Fruit fly (Drosophila melanogaster) whole organism, embryonic: ENCODE measurements around the gene CG31321.

Experiments
- Atf3 ChIP-seq: fragments of 200-800 bp; sonication (Bioruptor generic); optimal IDR thresholded peaks from 3 replicates; lab custom pipeline; 2016; ENCODE audit warnings: missing biosample characterization, missing genetic modification characterization
- Blimp-1 ChIP-seq: fragments of 200-800 bp; sonication (Bioruptor generic); optimal IDR thresholded peaks from 3 replicates; lab custom pipeline; 2018; ENCODE audit warnings: missing biosample characterization, missing genetic modification characterization, mild to moderate bottlenecking, moderate library complexity, missing genetic modification reagents
- CG12155 ChIP-seq: fragments of 200-800 bp; sonication (Bioruptor generic); optimal IDR thresholded peaks from 3 replicates; lab custom pipeline; 2016; ENCODE audit warnings: missing biosample characterization, missing genetic modification characterization
- CG12219 ChIP-seq: fragments of 200-800 bp; sonication (Bioruptor generic); optimal IDR thresholded peaks from 3 replicates; lab custom pipeline; 2018; ENCODE audit warnings: missing biosample characterization, mild to moderate bottlenecking, missing genetic modification characterization
- CG12942 ChIP-seq: fragments of 200-800 bp; sonication (Bioruptor generic); optimal IDR thresholded peaks from 3 replicates; lab custom pipeline; 2016; ENCODE audit warnings: missing biosample characterization, missing genetic modification characterization
- CG15073 ChIP-seq: fragments of 200-800 bp; sonication (Bioruptor generic); optimal IDR thresholded peaks from 2 replicates; lab custom pipeline; 2016; ENCODE audit warnings: missing biosample characterization, missing genetic modification characterization
- CG16863 ChIP-seq: fragments of 200-800 bp; sonication (Bioruptor generic); optimal IDR thresholded peaks from 3 replicates; lab custom pipeline; 2016; ENCODE audit warnings: missing biosample characterization, missing genetic modification characterization
- CG17385 ChIP-seq: fragments of 200-800 bp; sonication (Bioruptor generic); optimal IDR thresholded peaks from 3 replicates; lab custom pipeline; 2018; ENCODE audit warnings: missing biosample characterization, mild to moderate bottlenecking, missing genetic modification characterization
- CG18011 ChIP-seq: fragments of 200-800 bp; sonication (Bioruptor generic); optimal IDR thresholded peaks from 2 replicates; lab custom pipeline; 2017; ENCODE audit warnings: missing biosample characterization, missing genetic modification characterization, mild to moderate bottlenecking, moderate library complexity, missing genotype
- CG31365 ChIP-seq: fragments of 200-800 bp; sonication (Bioruptor generic); optimal IDR thresholded peaks from 2 replicates; lab custom pipeline; 2018; ENCODE audit warnings: missing biosample characterization, mild to moderate bottlenecking, missing genetic modification characterization
- CG31388 ChIP-seq: fragments of 200-800 bp; sonication (Bioruptor generic); optimal IDR thresholded peaks from 2 replicates; lab custom pipeline; 2016; ENCODE audit warnings: missing biosample characterization, missing genetic modification characterization
- CG3163 ChIP-seq: fragments of 200-800 bp; sonication (Bioruptor generic); optimal IDR thresholded peaks from 3 replicates; lab custom pipeline; 2016; ENCODE audit warnings: missing biosample characterization, missing genetic modification characterization
- CG3838 ChIP-seq: fragments of 200-800 bp; sonication (Bioruptor generic); optimal IDR thresholded peaks from 3 replicates; lab custom pipeline; 2016; ENCODE audit warnings: missing biosample characterization, missing genetic modification characterization
- CG3995 ChIP-seq: fragments of 200-800 bp; sonication (Bioruptor generic); optimal IDR thresholded peaks from 3 replicates; lab custom pipeline; 2016; ENCODE audit warnings: missing biosample characterization, missing genetic modification characterization
- CG42726 ChIP-seq: fragments of 200-800 bp; sonication (Bioruptor generic); IDR thresholded peaks from 2 replicates; pipeline ENCODE4 v1.3.6; 2022; ENCODE audit warnings: missing biosample characterization, missing genetic modification characterization; ENCODE audit not compliant: partially characterized antibody
- CG4617 ChIP-seq: fragments of 200-800 bp; sonication (Bioruptor generic); optimal IDR thresholded peaks from 3 replicates; lab custom pipeline; 2016; ENCODE audit warnings: missing biosample characterization, missing genetic modification characterization, borderline replicate concordance
- CG7839 ChIP-seq: fragments of 200-800 bp; sonication (Bioruptor generic); optimal IDR thresholded peaks from 3 replicates; lab custom pipeline; 2018; ENCODE audit warnings: missing biosample characterization, mild to moderate bottlenecking, missing genetic modification characterization, moderate library complexity
- CG8089 ChIP-seq: fragments of 200-800 bp; sonication (Bioruptor generic); optimal IDR thresholded peaks from 3 replicates; lab custom pipeline; 2016; ENCODE audit warnings: missing biosample characterization, missing genetic modification characterization
- CG9817 ChIP-seq: fragments of 200-800 bp; sonication (Bioruptor generic); optimal IDR thresholded peaks from 2 replicates; lab custom pipeline; 2018; ENCODE audit warnings: missing biosample characterization, mild to moderate bottlenecking, missing genetic modification characterization, moderate library complexity
- Dip3 ChIP-seq: fragments of 200-800 bp; sonication (Bioruptor generic); optimal IDR thresholded peaks from 3 replicates; lab custom pipeline; 2016; ENCODE audit warnings: missing biosample characterization, missing genetic modification characterization
- Dp ChIP-seq: fragments of 200-800 bp; sonication (Bioruptor generic); optimal IDR thresholded peaks from 2 replicates; lab custom pipeline; 2018; ENCODE audit warnings: missing biosample characterization, mild to moderate bottlenecking, missing genetic modification characterization, moderate library complexity
- Eip74EF ChIP-seq, 2 experiments: fragments of 200-800 bp in 1 of 2; fragments of >200 bp in 1 of 2; sonication (Bioruptor generic) in 1 of 2; optimal IDR thresholded peaks; 2 replicates each; lab custom pipeline; 2017 to 2019; ENCODE audit warnings: missing biosample characterization in 2 of 2, missing genetic modification characterization in 2 of 2, mild to moderate bottlenecking in 1 of 2, moderate library complexity in 1 of 2
- Hmr ChIP-seq: fragments of 200-800 bp; sonication (Bioruptor generic); optimal IDR thresholded peaks from 3 replicates; lab custom pipeline; 2017; ENCODE audit warnings: mild to moderate bottlenecking, missing biosample characterization, missing genetic modification reagents, missing genetic modification characterization
- Lim3 ChIP-seq: fragments of 200-800 bp; sonication (Bioruptor generic); IDR thresholded peaks from 2 replicates; pipeline ENCODE4 v1.3.6; 2022; ENCODE audit warnings: missing biosample characterization, missing genetic modification characterization
- Max ChIP-seq: fragments of 200-800 bp; sonication (Bioruptor generic); optimal IDR thresholded peaks from 2 replicates; lab custom pipeline; 2016; ENCODE audit warnings: missing biosample characterization, mild to moderate bottlenecking, missing genetic modification characterization
- NfI ChIP-seq: fragments of 200-800 bp; sonication (Bioruptor generic); optimal IDR thresholded peaks from 3 replicates; lab custom pipeline; 2018; ENCODE audit warnings: missing biosample characterization, mild to moderate bottlenecking, missing genetic modification characterization, moderate library complexity
- Trl ChIP-seq, 3 experiments: fragments of >200 bp in 2 of 3; fragments of 200-800 bp in 1 of 3; sonication (Bioruptor generic) in 1 of 3; optimal IDR thresholded peaks; 2 replicates in 1 of 3; 3 replicates in 2 of 3; lab custom pipeline; 2016 to 2017; ENCODE audit warnings: missing biosample characterization in 1 of 3, missing genetic modification characterization in 1 of 3
- Usf ChIP-seq: fragments of 200-800 bp; sonication (Bioruptor generic); optimal IDR thresholded peaks from 2 replicates; lab custom pipeline; 2017; ENCODE audit warnings: missing genotype, missing biosample characterization, missing genetic modification characterization
- Xbp1 ChIP-seq: fragments of 200-800 bp; sonication (Bioruptor generic); optimal IDR thresholded peaks from 3 replicates; lab custom pipeline; 2016; ENCODE audit warnings: missing biosample characterization, mild to moderate bottlenecking, missing genetic modification characterization
- ab ChIP-seq: fragments of 200-800 bp; sonication (Bioruptor generic); optimal IDR thresholded peaks from 2 replicates; lab custom pipeline; 2016; ENCODE audit warnings: missing biosample characterization, missing genetic modification characterization
- ac ChIP-seq: fragments of 200-800 bp; sonication (Bioruptor generic); optimal IDR thresholded peaks from 3 replicates; lab custom pipeline; 2017; ENCODE audit warnings: missing biosample characterization, mild to moderate bottlenecking, missing genetic modification characterization
- ash1 ChIP-seq: fragments of 200-800 bp; sonication (Bioruptor generic); optimal IDR thresholded peaks from 2 replicates; lab custom pipeline; 2018; ENCODE audit warnings: missing biosample characterization, mild to moderate bottlenecking, missing genetic modification characterization
- bab2 ChIP-seq: fragments of 200-800 bp; sonication (Bioruptor generic); optimal IDR thresholded peaks from 2 replicates; lab custom pipeline; 2016; ENCODE audit warnings: missing biosample characterization, missing genetic modification characterization
- cad ChIP-seq: fragments of >200 bp; optimal IDR thresholded peaks from 2 replicates; lab custom pipeline; 2017; ENCODE audit warnings: missing biosample characterization, missing genetic modification characterization
- disco-r ChIP-seq: fragments of 200-800 bp; sonication (Bioruptor generic); optimal IDR thresholded peaks from 2 replicates; lab custom pipeline; 2016; ENCODE audit warnings: missing biosample characterization, missing genetic modification characterization
- ewg ChIP-seq: fragments of 200-800 bp; sonication (Bioruptor generic); optimal IDR thresholded peaks from 3 replicates; lab custom pipeline; 2017; ENCODE audit warnings: mild to moderate bottlenecking, missing biosample characterization, missing genetic modification reagents, missing genetic modification characterization
- gcm ChIP-seq: fragments of 200-800 bp; sonication (Bioruptor generic); optimal IDR thresholded peaks from 2 replicates; lab custom pipeline; 2019; ENCODE audit warnings: missing biosample characterization, mild to moderate bottlenecking, missing genetic modification characterization, moderate library complexity
- jigr1 ChIP-seq: fragments of 200-800 bp; sonication (Bioruptor generic); IDR thresholded peaks from 3 replicates; pipeline ENCODE4 v1.3.6; 2022; ENCODE audit warnings: missing biosample characterization, missing genetic modification characterization
- kah ChIP-seq: fragments of 200-800 bp; sonication (Bioruptor generic); optimal IDR thresholded peaks from 2 replicates; lab custom pipeline; 2018; ENCODE audit warnings: missing biosample characterization, mild to moderate bottlenecking, missing genetic modification characterization
- lov ChIP-seq, 2 experiments: fragments of 200-800 bp in 1 of 2; fragments of >200 bp in 1 of 2; sonication (Bioruptor generic) in 1 of 2; IDR thresholded peaks in 1 of 2; optimal IDR thresholded peaks in 1 of 2; 2 replicates in 1 of 2; 3 replicates in 1 of 2; pipeline versions ENCODE4 v1.3.6 to Lab custom; 2017 to 2022; ENCODE audit warnings: missing biosample characterization in 1 of 2, missing genetic modification characterization in 1 of 2
- row ChIP-seq: fragments of 200-800 bp; sonication (Bioruptor generic); IDR thresholded peaks from 3 replicates; pipeline ENCODE4 v1.3.6; 2022; ENCODE audit warnings: missing biosample characterization, missing genetic modification characterization
- shn ChIP-seq: fragments of 200-800 bp; sonication (Bioruptor generic); optimal IDR thresholded peaks from 3 replicates; lab custom pipeline; 2016; ENCODE audit warnings: missing biosample characterization, missing genetic modification characterization
- sim ChIP-seq: fragments of 200-800 bp; sonication (Bioruptor generic); IDR thresholded peaks from 2 replicates; pipeline ENCODE4 v1.3.6; 2022; ENCODE audit warnings: missing biosample characterization, missing genetic modification characterization
- so ChIP-seq: fragments of 200-800 bp; sonication (Bioruptor generic); IDR thresholded peaks from 3 replicates; pipeline ENCODE4 v1.3.6; 2022; ENCODE audit warnings: missing biosample characterization, missing genetic modification characterization
- tio ChIP-seq: fragments of 200-800 bp; sonication (Bioruptor generic); optimal IDR thresholded peaks from 2 replicates; lab custom pipeline; 2017; ENCODE audit warnings: missing biosample characterization, missing genetic modification characterization, inconsistent platforms
- twi ChIP-seq: fragments of 200-800 bp; optimal IDR thresholded peaks from 2 replicates; lab custom pipeline; 2019; ENCODE audit warnings: missing biosample characterization, mild to moderate bottlenecking, missing genetic modification characterization, moderate library complexity
- usp ChIP-seq: fragments of >200 bp; optimal IDR thresholded peaks from 2 replicates; lab custom pipeline; 2017; ENCODE audit warnings: missing biosample characterization, missing genetic modification characterization
- vfl ChIP-seq: fragments of 200-800 bp; sonication (Bioruptor generic); optimal IDR thresholded peaks from 2 replicates; lab custom pipeline; 2016; ENCODE audit warnings: missing biosample characterization, missing genetic modification characterization
- yki ChIP-seq: fragments of >200 bp; optimal IDR thresholded peaks from 3 replicates; lab custom pipeline; 2018
- zfh2 ChIP-seq: fragments of 200-800 bp; sonication (Bioruptor generic); optimal IDR thresholded peaks from 2 replicates; lab custom pipeline; 2016; ENCODE audit warnings: missing biosample characterization, missing genetic modification characterization

CG31321 gene

DNA sequence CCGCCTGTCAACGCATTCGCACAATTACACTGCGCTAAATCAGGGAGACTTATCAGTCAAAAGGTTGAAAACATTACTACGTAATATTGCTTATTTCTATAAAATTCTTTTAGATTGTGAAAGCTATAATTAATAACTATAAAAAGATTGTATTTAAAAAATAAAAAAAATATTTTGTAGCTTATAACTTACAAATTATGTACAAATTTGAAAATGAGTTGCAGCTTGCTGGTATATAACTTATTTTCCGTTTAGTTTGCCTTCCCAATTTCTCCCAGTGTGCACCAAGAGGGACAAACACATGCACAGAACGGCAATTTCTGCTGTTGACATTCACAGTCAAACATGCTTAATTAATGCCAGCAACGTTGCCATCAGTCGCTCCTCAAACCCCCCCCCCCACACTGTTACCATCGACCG lies 43.6 kb downstream of the CG31321 start (continued):
- TF ChIP-seq ewg (peak; percentile 39), so (GFP tag; lab: Robert Waterston, UW) (0 out of 3 replicates have a peak, but pooled peaks have one; percentile 58), CG15073 (GFP tag; lab: Kevin White, UChicago) (no peak), ac (GFP tag; lab: Kevin White, UChicago) (no peak), CG31388 (no peak), NfI (GFP tag; lab: Kevin White, UChicago) (peak; percentile 44), CG16863 (no peak), zfh2 (no peak), CG3995 (GFP tag; lab: Kevin White, UChicago) (no peak), shn (GFP tag; lab: Kevin White, UChicago) (no peak), vfl (GFP tag; lab: Kevin White, UChicago) (no peak), gcm (GFP tag; lab: Kevin White, UChicago) (peak; percentile 62), disco-r (GFP tag; lab: Kevin White, UChicago) (no peak), yki (lab: Kevin White, UChicago) (no peak), CG7839 (tag; lab: Kevin White, UChicago) (peak; percentile 83), CG18011 (GFP tag; lab: Kevin White, UChicago) (no peak), CG17385 (peak; percentile 55), CG3163 (GFP tag; lab: Kevin White, UChicago) (no peak), Xbp1 (GFP tag; lab: Kevin White, UChicago) (peak; percentile 57), CG3838 (GFP tag; lab: Kevin White, UChicago) (no peak), CG12219 (GFP tag; lab: Kevin White, UChicago) (peak; percentile 4), ab (GFP tag; lab: Kevin White, UChicago) (no peak), bab2 (no peak), jigr1 (0 out of 3 replicates have a peak, but pooled peaks have one; percentile 28), row (peak; percentile 58), CG8089 (GFP tag; lab: Kevin White, UChicago) (no peak), lov (optimal IDR thresholded peaks at IDR 0.05; lab: Kevin White, UChicago) (no peak), lov (GFP tag; IDR thresholded peaks at IDR 0.05; lab: Robert Waterston, UW) (no peak), Eip74EF (GFP tag; optimal IDR thresholded peaks at IDR 0.05; lab: Kevin White, UChicago) (peak in 1 of 2 experiments; percentile 21), CG12155 (GFP tag; lab: Kevin White, UChicago) (peak; percentile 19), tio (GFP tag; lab: Kevin White, UChicago) (peak; percentile 13), CG9817 (tag; lab: Kevin White, UChicago) (peak; percentile 58), Blimp-1 (GFP tag; lab: Kevin White, UChicago) (peak; percentile 81), cad (GFP tag; lab: Kevin White, UChicago) (no peak), Lim3 (no peak), ash1 (GFP tag; lab: Kevin White, UChicago) (no peak), Dp (GFP tag; lab: Kevin White, UChicago) (no peak), Dip3 (GFP tag; lab: Kevin White, UChicago) (no peak), Atf3 (no peak), CG4617 (GFP tag; lab: Kevin White, UChicago) (no peak), Usf (no peak), sim (GFP tag; lab: Robert Waterston, UW) (peak; percentile 18; the same call in 1 of the 2 replicates), CG31365 (tag; lab: Kevin White, UChicago) (no peak), Hmr (GFP tag; lab: Kevin White, UChicago) (peak; percentile 75), usp (GFP tag; lab: Kevin White, UChicago) (no peak), kah (GFP tag; lab: Kevin White, UChicago) (peak; percentile 27), Max (peak; percentile 14), twi (tag; lab: Kevin White, UChicago) (peak; percentile 21), Trl (optimal IDR thresholded peaks at IDR 0.05; lab: Kevin White, UChicago) (no peak), Trl (GFP tag; optimal IDR thresholded peaks at IDR 0.05; lab: Kevin White, UChicago) (no peak), CG42726 (GFP tag; lab: Robert Waterston, UW) (no peak), CG12942 (GFP tag; lab: Kevin White, UChicago) (peak; percentile 30)
